Worm (Caenorhabditis elegans) whole organism, L1 larva: ENCODE results near the gene atgl-1.

ENCODE experiments used
- C04F5.9 ChIP-seq: sonication (generic microtip); optimal IDR thresholded peaks from 2 replicates; lab custom pipeline; 2016; ENCODE audit warnings: missing genetic modification characterization, missing compliant biosample characterization
- C16A3.4 ChIP-seq: fragments of 150-350 bp; optimal IDR thresholded peaks from 2 replicates; lab custom pipeline; 2014; ENCODE audit warnings: missing biosample characterization, missing genetic modification characterization
- aha-1 ChIP-seq: fragments of 150-350 bp; optimal IDR thresholded peaks from 2 replicates; lab custom pipeline; 2014; ENCODE audit warnings: missing biosample characterization, missing genetic modification characterization
- alr-1 ChIP-seq: fragments of 200-800 bp; sonication (Bioruptor generic); optimal IDR thresholded peaks from 2 replicates; lab custom pipeline; 2018; ENCODE audit warnings: borderline replicate concordance, mild to moderate bottlenecking, missing genetic modification characterization, missing compliant biosample characterization
- aly-2 ChIP-seq: fragments of 150-350 bp; optimal IDR thresholded peaks from 2 replicates; lab custom pipeline; 2014; ENCODE audit warnings: missing biosample characterization, missing genetic modification characterization
- blmp-1 ChIP-seq: fragments of 150-350 bp; optimal IDR thresholded peaks from 2 replicates; lab custom pipeline; 2014; ENCODE audit warnings: missing biosample characterization, missing genetic modification characterization
- ceh-63 ChIP-seq: fragments of 200-800 bp; sonication (Bioruptor generic); optimal IDR thresholded peaks from 2 replicates; lab custom pipeline; 2018; ENCODE audit warnings: mild to moderate bottlenecking, missing genetic modification characterization, missing compliant biosample characterization
- ceh-8 ChIP-seq: fragments of 200-800 bp; sonication (Bioruptor generic); optimal IDR thresholded peaks from 2 replicates; lab custom pipeline; 2018; ENCODE audit warnings: mild to moderate bottlenecking, missing genetic modification characterization, moderate library complexity, missing compliant biosample characterization
- ceh-82 ChIP-seq, 3 experiments: fragments of 150-350 bp in 1 of 3; sonication (generic microtip) in 2 of 3; optimal IDR thresholded peaks; 2 replicates each; lab custom pipeline; 2014 to 2017; ENCODE audit warnings: missing biosample characterization in 3 of 3, missing genetic modification characterization in 3 of 3
- ceh-90 ChIP-seq: sonication (generic microtip); optimal IDR thresholded peaks from 2 replicates; lab custom pipeline; 2016; ENCODE audit warnings: missing genetic modification characterization, missing compliant biosample characterization
- dpl-1 ChIP-seq, 3 experiments: fragments of 150-350 bp in 2 of 3; sonication (generic microtip) in 1 of 3; optimal IDR thresholded peaks; 2 replicates each; lab custom pipeline; 2014 to 2017; ENCODE audit warnings: missing biosample characterization in 3 of 3, missing genetic modification characterization in 3 of 3, missing genetic modification reagents in 3 of 3
- efl-3 ChIP-seq: fragments of 200-800 bp; sonication (Bioruptor generic); optimal IDR thresholded peaks from 2 replicates; lab custom pipeline; 2018; ENCODE audit warnings: mild to moderate bottlenecking, missing genetic modification characterization, missing compliant biosample characterization
- egl-13 ChIP-seq: sonication (generic microtip); optimal IDR thresholded peaks from 2 replicates; lab custom pipeline; 2016; ENCODE audit warnings: missing genotype, missing genetic modification reagents, missing genetic modification characterization, missing compliant biosample characterization
- fos-1 ChIP-seq: fragments of 150-350 bp; optimal IDR thresholded peaks from 2 replicates; lab custom pipeline; 2014; ENCODE audit warnings: missing biosample characterization, missing genetic modification characterization
- grh-1 ChIP-seq: fragments of 200-800 bp; sonication (Bioruptor generic); IDR thresholded peaks from 2 replicates; pipeline ENCODE4 v1.3.6; 2022; ENCODE audit warnings: missing genetic modification reagents, missing genetic modification characterization, missing compliant biosample characterization
- isw-1 ChIP-seq: fragments of 200-800 bp; sonication (Bioruptor generic); IDR thresholded peaks from 2 replicates; pipeline ENCODE4 v1.3.6; 2022; ENCODE audit warnings: missing genetic modification characterization, missing compliant biosample characterization
- jun-1 ChIP-seq: fragments of 150-350 bp; optimal IDR thresholded peaks from 2 replicates; lab custom pipeline; 2014; ENCODE audit warnings: missing biosample characterization, missing genetic modification reagents, missing genetic modification characterization
- lin-13 ChIP-seq: fragments of 150-350 bp; optimal IDR thresholded peaks from 2 replicates; lab custom pipeline; 2014; ENCODE audit warnings: missing biosample characterization, missing genetic modification reagents, missing genetic modification characterization
- lin-15B ChIP-seq: fragments of 150-350 bp; sonication (generic microtip); optimal IDR thresholded peaks from 3 replicates; lab custom pipeline; 2014; ENCODE audit warnings: missing biosample characterization, missing genetic modification characterization
- lir-3 ChIP-seq: sonication (generic microtip); optimal IDR thresholded peaks from 2 replicates; lab custom pipeline; 2016; ENCODE audit warnings: mild to moderate bottlenecking, missing genetic modification characterization, moderate library complexity, missing compliant biosample characterization; ENCODE audit not compliant: poor library complexity
- lsy-2 ChIP-seq, 2 experiments: fragments of 150-350 bp; optimal IDR thresholded peaks; 2 replicates each; lab custom pipeline; 2014; ENCODE audit warnings: missing biosample characterization in 2 of 2, missing genetic modification characterization in 2 of 2
- mef-2 ChIP-seq: fragments of 150-350 bp; optimal IDR thresholded peaks from 2 replicates; lab custom pipeline; 2014; ENCODE audit warnings: missing biosample characterization, missing genetic modification characterization
- nhr-11 ChIP-seq: fragments of 150-350 bp; optimal IDR thresholded peaks from 2 replicates; lab custom pipeline; 2014; ENCODE audit warnings: missing biosample characterization, missing genetic modification characterization
- nhr-12 ChIP-seq: sonication (generic microtip); optimal IDR thresholded peaks from 2 replicates; lab custom pipeline; 2017; ENCODE audit warnings: missing biosample characterization, missing genetic modification characterization
- nhr-19 ChIP-seq: fragments of 200-800 bp; sonication (Bioruptor generic); conservative IDR thresholded peaks from 2 replicates; pipeline ENCODE4 v1.3.6; 2022; ENCODE audit warnings: missing genetic modification characterization, missing compliant biosample characterization
- nhr-84 ChIP-seq: sonication (generic microtip); optimal IDR thresholded peaks from 2 replicates; lab custom pipeline; 2017; ENCODE audit warnings: missing biosample characterization, missing genetic modification characterization
- nhr-85 ChIP-seq: sonication (generic microtip); peaks from one replicate; lab custom pipeline; 2016; ENCODE audit warnings: missing genetic modification characterization, inconsistent platforms, missing compliant biosample characterization
- nhr-90 ChIP-seq: sonication (generic microtip); optimal IDR thresholded peaks from 2 replicates; lab custom pipeline; 2016; ENCODE audit warnings: mild to moderate bottlenecking, missing genetic modification characterization, missing compliant biosample characterization; ENCODE audit not compliant: poor library complexity
- pag-3 ChIP-seq: sonication (generic microtip); optimal IDR thresholded peaks from 2 replicates; lab custom pipeline; 2017; ENCODE audit warnings: missing genetic modification characterization, mild to moderate bottlenecking, missing compliant biosample characterization, antibody characterized with exemption, borderline replicate concordance; ENCODE audit not compliant: insufficient read depth
- pax-3 ChIP-seq: fragments of 200-800 bp; sonication (Bioruptor generic); optimal IDR thresholded peaks from 2 replicates; lab custom pipeline; 2018; ENCODE audit warnings: mild to moderate bottlenecking, missing genetic modification characterization, moderate library complexity, missing compliant biosample characterization
- pqm-1 ChIP-seq: sonication (generic microtip); optimal IDR thresholded peaks from 3 replicates; lab custom pipeline; 2017; ENCODE audit warnings: missing biosample characterization, missing genetic modification characterization
- snu-23 ChIP-seq: sonication (generic microtip); optimal IDR thresholded peaks from 2 replicates; lab custom pipeline; 2016; ENCODE audit warnings: missing genetic modification characterization, missing compliant biosample characterization
- sox-4 ChIP-seq: sonication (generic microtip); optimal IDR thresholded peaks from 2 replicates; lab custom pipeline; 2016; ENCODE audit warnings: missing genetic modification characterization, missing compliant biosample characterization
- sptf-1 ChIP-seq: fragments of 150-350 bp; optimal IDR thresholded peaks from 2 replicates; lab custom pipeline; 2014; ENCODE audit warnings: missing biosample characterization, missing genetic modification characterization
- sup-37 ChIP-seq: fragments of 200-800 bp; sonication (Bioruptor generic); optimal IDR thresholded peaks from 2 replicates; lab custom pipeline; 2018; ENCODE audit warnings: mild to moderate bottlenecking, missing genetic modification characterization, missing compliant biosample characterization
- swsn-7 ChIP-seq: sonication (generic microtip); optimal IDR thresholded peaks from 2 replicates; lab custom pipeline; 2016; ENCODE audit warnings: missing genetic modification characterization, missing compliant biosample characterization
- tlp-1 ChIP-seq: fragments of 150-350 bp; optimal IDR thresholded peaks from 2 replicates; lab custom pipeline; 2014; ENCODE audit warnings: missing biosample characterization, missing genetic modification characterization
- unc-130 ChIP-seq: fragments of 150-350 bp; optimal IDR thresholded peaks from 2 replicates; lab custom pipeline; 2017; ENCODE audit warnings: missing biosample characterization, missing genetic modification characterization, inconsistent platforms
- unc-62 ChIP-seq: fragments of 150-350 bp; optimal IDR thresholded peaks from 2 replicates; lab custom pipeline; 2014; ENCODE audit warnings: missing biosample characterization, missing genetic modification reagents, missing genetic modification characterization
- vab-15 ChIP-seq: sonication (generic microtip); optimal IDR thresholded peaks from 2 replicates; lab custom pipeline; 2017; ENCODE audit warnings: missing genotype, mild to moderate bottlenecking, missing genetic modification characterization, missing compliant biosample characterization
- zag-1 ChIP-seq: fragments of 150-350 bp; optimal IDR thresholded peaks from 2 replicates; lab custom pipeline; 2014; ENCODE audit warnings: missing biosample characterization, missing genetic modification characterization
- ztf-4 ChIP-seq: fragments of 150-350 bp; optimal IDR thresholded peaks from 2 replicates; lab custom pipeline; 2014; ENCODE audit warnings: missing biosample characterization, missing genetic modification characterization

Gene atgl-1

ce11 chrIII:6420201-6420600 lies 942 bp upstream of the atgl-1 start (continued):
- TF ChIP-seq grh-1 (GFP tag; lab: Robert Waterston, UW) (no peak), unc-130 (tag; lab: Kevin White, UChicago) (no peak), nhr-19 (GFP tag; lab: Robert Waterston, UW) (peak; percentile 42), pag-3 (tag; lab: Kevin White, UChicago) (no peak), nhr-12 (no peak), nhr-11 (tag; lab: Kevin White, UChicago) (no peak), tlp-1 (tag; lab: Kevin White, UChicago) (no peak), sptf-1 (no peak), C16A3.4 (tag; lab: Kevin White, UChicago) (no peak), pqm-1 (tag; lab: Kevin White, UChicago) (no peak), ceh-82 (tag; optimal IDR thresholded peaks at IDR 0.05; lab: Kevin White, UChicago) (no peak), zag-1 (tag; lab: Kevin White, UChicago) (no peak), unc-62 (GFP tag; lab: Kevin White, UChicago) (no peak), swsn-7 (no peak), nhr-90 (tag; lab: Kevin White, UChicago) (peak; percentile 14), efl-3 (GFP tag; lab: Kevin White, UChicago) (no peak), aly-2 (no peak), snu-23 (no peak), nhr-84 (no peak), C04F5.9 (tag; lab: Kevin White, UChicago) (no peak), mef-2 (tag; lab: Kevin White, UChicago) (no peak), vab-15 (tag; lab: Kevin White, UChicago) (no peak), ceh-63 (GFP tag; lab: Kevin White, UChicago) (no peak), sox-4 (tag; lab: Kevin White, UChicago) (no peak), lin-13 (GFP tag; lab: Kevin White, UChicago) (no peak), ztf-4 (no peak), pax-3 (tag; lab: Kevin White, UChicago) (no peak), ceh-8 (GFP tag; lab: Kevin White, UChicago) (no peak), aha-1 (no peak), lsy-2 (tag; optimal IDR thresholded peaks at IDR 0.05; lab: Kevin White, UChicago) (no peak), lin-15B (tag; lab: Kevin White, UChicago) (no peak), fos-1 (no peak), ceh-90 (tag; lab: Kevin White, UChicago) (no peak), isw-1 (no peak), alr-1 (tag; lab: Kevin White, UChicago) (no peak), sup-37 (GFP tag; lab: Kevin White, UChicago) (no peak), nhr-85 (tag; lab: Kevin White, UChicago) (no peak), blmp-1 (peak; percentile 50), jun-1 (tag; lab: Kevin White, UChicago) (no peak), dpl-1 (GFP tag; optimal IDR thresholded peaks at IDR 0.05; lab: Kevin White, UChicago) (no peak), lir-3 (tag; lab: Kevin White, UChicago) (no peak), egl-13 (tag; lab: Kevin White, UChicago) (no peak)

- TF ChIP-seq unc-62 (GFP tag; lab: Kevin White, UChicago) (no peak), nhr-85 (tag; lab: Kevin White, UChicago) (peak; percentile 75)
Measured at ce11 chrIII:6418254-6418653, 1.0 kb downstream of the atgl-1 start.
